Worm (Caenorhabditis elegans): Measurements from ENCODE around the gene F09B9.5.

The F09B9.5 gene

ce11 chrX:10172004-10172584 is 17.5 kb downstream of the F09B9.5 start, which contains the start of gene C07A4.2:
TSS of gene C07A4.2 (plus strand) at chrX:10172198.
- TF ChIP-seq ets-4 (tag; optimal IDR thresholded peaks at IDR 0.05) (no peak), hlh-8 (tag; optimal IDR thresholded peaks at IDR 0.05) (no peak), odd-2 (tag; optimal IDR thresholded peaks at IDR 0.05) (no peak), dmd-4 (tag; optimal IDR thresholded peaks at IDR 0.05; ENCODE audit: borderline replicate concordance) (no peak), fkh-10 (GFP tag; optimal IDR thresholded peaks at IDR 0.05) (no peak), ceh-48 (tag; optimal IDR thresholded peaks at IDR 0.05) (no peak), elt-2 (tag; optimal IDR thresholded peaks at IDR 0.05) (no peak), ttx-3 (tag; optimal IDR thresholded peaks at IDR 0.05) (no peak), ceh-2 (tag; optimal IDR thresholded peaks at IDR 0.05) (no peak), eyg-1 (tag; optimal IDR thresholded peaks at IDR 0.05) (no peak), ceh-18 (tag; optimal IDR thresholded peaks at IDR 0.05) (no peak), che-1 (tag; optimal IDR thresholded peaks at IDR 0.05) (no peak), unc-3 (GFP tag; conservative IDR thresholded peaks at IDR 0.05) (no peak), unc-3 (tag; optimal IDR thresholded peaks at IDR 0.05) (no peak)

ce11 chrX:10174683-10175082 is 20.1 kb downstream of the F09B9.5 start, which contains the start of gene C07A4.3:
TSS of gene C07A4.3 (plus strand) at chrX:10174983.
- TF ChIP-seq elt-4 (tag; optimal IDR thresholded peaks at IDR 0.05) = no peak
- TF ChIP-seq ceh-19 (GFP tag; optimal IDR thresholded peaks at IDR 0.05) = no peak
- TF ChIP-seq K02D7.2 (tag; optimal IDR thresholded peaks at IDR 0.05) = no peak

- TF ChIP-seq ahr-1 (tag; optimal IDR thresholded peaks at IDR 0.05) (no peak), unc-3 (GFP tag; conservative IDR thresholded peaks at IDR 0.05) (no peak), unc-3 (tag; optimal IDR thresholded peaks at IDR 0.05) (no peak), ceh-18 (tag; optimal IDR thresholded peaks at IDR 0.05) (peak; percentile 69)
Observed at ce11 chrX:10176295-10176694, 21.7 kb downstream of the F09B9.5 start, which contains the start of gene ncs-4. TSS of gene ncs-4 (plus strand) at chrX:10176521.

ce11 chrX:10182613-10183012 is 28.0 kb downstream of the F09B9.5 start:
- no peak for TF ChIP-seq hlh-13 (GFP tag; optimal IDR thresholded peaks at IDR 0.05)
- no peak for TF ChIP-seq lin-11 (tag; optimal IDR thresholded peaks at IDR 0.05)
- no peak for TF ChIP-seq elt-4 (tag; optimal IDR thresholded peaks at IDR 0.05)
- no peak for TF ChIP-seq dve-1 (tag; optimal IDR thresholded peaks at IDR 0.05)
- TF ChIP-seq ceh-24 (tag; optimal IDR thresholded peaks at IDR 0.05) = no peak
- no peak for TF ChIP-seq gmeb-2 (tag; optimal IDR thresholded peaks at IDR 0.05)
- no peak for TF ChIP-seq che-1 (tag; optimal IDR thresholded peaks at IDR 0.05)
- no peak for TF ChIP-seq zip-5 (tag; optimal IDR thresholded peaks at IDR 0.05)
- TF ChIP-seq madf-2 (tag; optimal IDR thresholded peaks at IDR 0.05) = no peak
- TF ChIP-seq K09A11.1 (tag; optimal IDR thresholded peaks at IDR 0.05; ENCODE audit: insufficient read depth) = no peak
- TF ChIP-seq hlh-15 (tag; optimal IDR thresholded peaks at IDR 0.05) = no peak
- no peak for TF ChIP-seq nhr-232 (tag; optimal IDR thresholded peaks at IDR 0.05)

ce11 chrX:10183695-10184094 is 29.1 kb downstream of the F09B9.5 start, which contains the start of gene arrd-28:
TSS of gene arrd-28 (plus strand) at chrX:10183995.
- no peak for TF ChIP-seq tbx-2 (tag; optimal IDR thresholded peaks at IDR 0.05)
- TF ChIP-seq pag-3 (tag; optimal IDR thresholded peaks at IDR 0.05; ENCODE audit: borderline replicate concordance) = no peak
- TF ChIP-seq dmd-4 (tag; optimal IDR thresholded peaks at IDR 0.05; ENCODE audit: borderline replicate concordance) = no peak
- no peak for TF ChIP-seq lim-6 (tag; optimal IDR thresholded peaks at IDR 0.05)

- TF ChIP-seq syd-9 (tag; optimal IDR thresholded peaks at IDR 0.05) (no peak), nhr-232 (tag; optimal IDR thresholded peaks at IDR 0.05) (no peak), K09A11.1 (tag; optimal IDR thresholded peaks at IDR 0.05; ENCODE audit: insufficient read depth) (no peak)
Observed at ce11 chrX:10184708-10185107, 30.1 kb downstream of the F09B9.5 start.
